Worm (Caenorhabditis elegans) whole organism, midembryonic: ENCODE results near the gene ZK1290.7.

Source experiments
- flt-1 ChIP-seq: fragments of 200-800 bp; sonication (Bioruptor generic); IDR thresholded peaks from 2 replicates; pipeline ENCODE4 v1.3.6; 2022; ENCODE audit warnings: missing genetic modification characterization, missing compliant biosample characterization
- ztf-23 ChIP-seq: fragments of 200-800 bp; sonication (Bioruptor generic); IDR thresholded peaks from 2 replicates; pipeline ENCODE4 v1.3.6; 2022; ENCODE audit warnings: missing genetic modification reagents, missing genetic modification characterization, missing compliant biosample characterization

DNA sequence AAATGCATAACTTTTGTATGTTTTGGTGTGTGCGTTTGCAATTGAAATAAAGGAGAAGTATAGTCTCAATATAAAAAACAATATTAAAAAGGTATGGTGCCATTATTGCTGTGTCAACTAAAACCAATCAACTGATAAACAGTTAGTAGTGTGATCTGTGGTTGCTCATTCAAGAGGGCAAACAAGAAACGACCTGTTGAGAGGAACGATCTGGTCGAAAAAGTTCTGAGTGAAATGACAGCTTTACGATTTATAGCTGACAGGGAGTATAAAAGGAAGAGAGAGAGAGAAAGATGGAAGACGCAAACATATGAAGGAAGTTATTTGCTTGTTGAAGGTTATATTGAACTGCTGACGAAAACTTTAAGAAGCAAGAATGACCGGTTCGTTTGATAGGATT is 32.6 kb upstream of the ZK1290.7 start:
- no peak for TF ChIP-seq flt-1
- TF ChIP-seq ztf-23 (GFP tag; lab: Robert Waterston, UW), result no peak
